Worm (Caenorhabditis elegans): ENCODE results near the gene C53D6.8.

Gene C53D6.8

ce11 chrIV:8956189-8956588, 46.3 kb downstream of the C53D6.8 start, which contains the start of gene tpra-1:
Gene tpra-1 (plus strand): TSS chrIV:8956489.
- TF ChIP-seq nhr-237 (tag; optimal IDR thresholded peaks at IDR 0.05) (no peak), egl-27 (tag; optimal IDR thresholded peaks at IDR 0.05) (no peak), nhr-12 (tag; optimal IDR thresholded peaks at IDR 0.05) (no peak), elt-1 (tag; optimal IDR thresholded peaks at IDR 0.05) (no peak)

ce11 chrIV:8954126-8954525, 48.4 kb downstream of the C53D6.8 start:
- TF ChIP-seq mdl-1 (tag; optimal IDR thresholded peaks at IDR 0.05) (no peak), zag-1 (tag; optimal IDR thresholded peaks at IDR 0.05) (no peak), nhr-25 (tag; optimal IDR thresholded peaks at IDR 0.05) (no peak), nhr-6 (tag; optimal IDR thresholded peaks at IDR 0.05) (peak; percentile 5), unc-39 (tag; optimal IDR thresholded peaks at IDR 0.05) (no peak), unc-55 (GFP tag; optimal IDR thresholded peaks at IDR 0.05) (peak; percentile 9)

ce11 chrIV:8951953-8952567, 50.5 kb downstream of the C53D6.8 start:
- TF ChIP-seq fos-1 (tag; optimal IDR thresholded peaks at IDR 0.05) (peak; percentile 31), nhr-129 (tag; optimal IDR thresholded peaks at IDR 0.05) (no peak), nhr-12 (tag; optimal IDR thresholded peaks at IDR 0.05) (no peak), elt-1 (tag; optimal IDR thresholded peaks at IDR 0.05) (no peak), ztf-1 (GFP tag; conservative IDR thresholded peaks at IDR 0.05) (no peak)
